Worm (Caenorhabditis elegans): ENCODE data around the gene melo-3.

DNA sequence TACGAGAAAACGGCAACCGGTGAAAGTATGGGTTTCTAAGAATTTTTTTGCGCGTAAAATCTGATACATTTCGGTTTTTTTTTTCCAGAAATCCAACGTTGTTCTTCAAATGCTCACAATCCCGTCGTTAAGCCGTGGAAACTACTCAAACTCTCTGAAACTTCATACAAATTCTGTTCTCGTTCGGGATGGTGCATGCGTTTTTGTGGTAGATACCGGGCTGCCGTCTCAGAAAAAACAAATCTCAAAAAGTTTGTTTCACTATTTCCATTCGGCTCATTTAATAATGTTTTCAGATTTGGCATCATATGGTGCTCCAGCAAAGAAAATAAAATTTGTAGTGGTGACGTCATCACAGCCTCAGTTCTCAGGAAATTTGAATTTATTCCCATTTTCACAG, 18.1 kb upstream of the melo-3 start:
- TF ChIP-seq B0310.2 (tag; optimal IDR thresholded peaks at IDR 0.05) (no peak), tbx-37 (GFP tag; conservative IDR thresholded peaks at IDR 0.05) (no peak)

Data from whole organism, early embryonic.